Worm (Caenorhabditis elegans) whole organism, L1 larva: Measurements from ENCODE around the gene ZK1098.12.
A peak's percentile ranks its signal among the peaks of the same experiment; 100 is the strongest.

ENCODE experiments used
- C04F5.9 ChIP-seq: sonication (generic microtip); optimal IDR thresholded peaks from 2 replicates; lab custom pipeline; 2016; ENCODE audit warnings: missing genetic modification characterization, missing compliant biosample characterization
- C16A3.4 ChIP-seq: fragments of 150-350 bp; optimal IDR thresholded peaks from 2 replicates; lab custom pipeline; 2014; ENCODE audit warnings: missing biosample characterization, missing genetic modification characterization
- C34B4.2 ChIP-seq: sonication (generic microtip); optimal IDR thresholded peaks from 2 replicates; lab custom pipeline; 2017; ENCODE audit warnings: mild to moderate bottlenecking, missing genetic modification characterization, missing compliant biosample characterization
- F16B12.6 ChIP-seq: fragments of 150-350 bp; optimal IDR thresholded peaks from 2 replicates; lab custom pipeline; 2014; ENCODE audit warnings: missing biosample characterization, missing genetic modification characterization
- Y116A8C.19 ChIP-seq: sonication (generic microtip); optimal IDR thresholded peaks from 2 replicates; lab custom pipeline; 2016; ENCODE audit warnings: missing compliant biosample characterization, missing genetic modification characterization, borderline replicate concordance
- aha-1 ChIP-seq: fragments of 150-350 bp; optimal IDR thresholded peaks from 2 replicates; lab custom pipeline; 2014; ENCODE audit warnings: missing biosample characterization, missing genetic modification characterization
- ama-1 ChIP-seq: fragments of 150-350 bp; optimal IDR thresholded peaks from 2 replicates; lab custom pipeline; 2014
- ceh-63 ChIP-seq: fragments of 200-800 bp; sonication (Bioruptor generic); optimal IDR thresholded peaks from 2 replicates; lab custom pipeline; 2018; ENCODE audit warnings: mild to moderate bottlenecking, missing genetic modification characterization, missing compliant biosample characterization
- ceh-8 ChIP-seq: fragments of 200-800 bp; sonication (Bioruptor generic); optimal IDR thresholded peaks from 2 replicates; lab custom pipeline; 2018; ENCODE audit warnings: mild to moderate bottlenecking, missing genetic modification characterization, moderate library complexity, missing compliant biosample characterization
- ceh-90 ChIP-seq: sonication (generic microtip); optimal IDR thresholded peaks from 2 replicates; lab custom pipeline; 2016; ENCODE audit warnings: missing genetic modification characterization, missing compliant biosample characterization
- ces-1 ChIP-seq: fragments of 150-350 bp; optimal IDR thresholded peaks from 2 replicates; lab custom pipeline; 2014; ENCODE audit warnings: missing biosample characterization, missing genetic modification reagents, missing genetic modification characterization
- dpl-1 ChIP-seq, 3 experiments: fragments of 150-350 bp in 2 of 3; sonication (generic microtip) in 1 of 3; optimal IDR thresholded peaks; 2 replicates each; lab custom pipeline; 2014 to 2017; ENCODE audit warnings: missing biosample characterization in 3 of 3, missing genetic modification characterization in 3 of 3, missing genetic modification reagents in 3 of 3
- dsc-1 ChIP-seq: sonication (generic microtip); optimal IDR thresholded peaks from 2 replicates; lab custom pipeline; 2016; ENCODE audit warnings: mild to moderate bottlenecking, missing genetic modification characterization, missing compliant biosample characterization
- efl-1 ChIP-seq, 4 experiments: fragments of 150-350 bp; optimal IDR thresholded peaks in 3 of 4; peaks in 1 of 4; 1 replicate in 1 of 4; 2 replicates in 3 of 4; lab custom pipeline; 2014; ENCODE audit warnings: missing biosample characterization in 2 of 4, missing genetic modification characterization in 2 of 4, missing genetic modification reagents in 2 of 4
- efl-3 ChIP-seq: fragments of 200-800 bp; sonication (Bioruptor generic); optimal IDR thresholded peaks from 2 replicates; lab custom pipeline; 2018; ENCODE audit warnings: mild to moderate bottlenecking, missing genetic modification characterization, missing compliant biosample characterization
- egl-13 ChIP-seq: sonication (generic microtip); optimal IDR thresholded peaks from 2 replicates; lab custom pipeline; 2016; ENCODE audit warnings: missing genotype, missing genetic modification reagents, missing genetic modification characterization, missing compliant biosample characterization
- egl-27 ChIP-seq, 2 experiments: fragments of 150-350 bp in 1 of 2; sonication (generic microtip); optimal IDR thresholded peaks; 3 replicates each; lab custom pipeline; 2017 to 2018; ENCODE audit warnings: missing biosample characterization in 2 of 2, missing genetic modification characterization in 2 of 2, missing genetic modification reagents in 2 of 2
- elt-3 ChIP-seq, 6 experiments: fragments of 150-350 bp in 1 of 6; sonication (generic microtip); optimal IDR thresholded peaks; 2 replicates each; lab custom pipeline; 2017 to 2018; ENCODE audit warnings: missing biosample characterization in 6 of 6, missing genetic modification characterization in 6 of 6, inconsistent platforms in 1 of 6
- fkh-8 ChIP-seq: sonication (generic microtip); optimal IDR thresholded peaks from 2 replicates; lab custom pipeline; 2016; ENCODE audit warnings: mild to moderate bottlenecking, missing genetic modification characterization, missing compliant biosample characterization
- fos-1 ChIP-seq: fragments of 150-350 bp; optimal IDR thresholded peaks from 2 replicates; lab custom pipeline; 2014; ENCODE audit warnings: missing biosample characterization, missing genetic modification characterization
- grh-1 ChIP-seq: fragments of 200-800 bp; sonication (Bioruptor generic); IDR thresholded peaks from 2 replicates; pipeline ENCODE4 v1.3.6; 2022; ENCODE audit warnings: missing genetic modification reagents, missing genetic modification characterization, missing compliant biosample characterization
- hlh-17 ChIP-seq: fragments of 200-800 bp; sonication (Bioruptor generic); optimal IDR thresholded peaks from 2 replicates; lab custom pipeline; 2018; ENCODE audit warnings: missing genetic modification characterization, mild to moderate bottlenecking, missing compliant biosample characterization, moderate library complexity, borderline replicate concordance
- hlh-4 ChIP-seq: sonication (generic microtip); optimal IDR thresholded peaks from 2 replicates; lab custom pipeline; 2016; ENCODE audit warnings: mild to moderate bottlenecking, missing genetic modification characterization, missing compliant biosample characterization
- lin-14 ChIP-seq: fragments of 200-800 bp; sonication (Bioruptor generic); optimal IDR thresholded peaks from 2 replicates; lab custom pipeline; 2018; ENCODE audit warnings: mild to moderate bottlenecking, missing genetic modification characterization, moderate library complexity, missing compliant biosample characterization
- lin-15B ChIP-seq: fragments of 150-350 bp; sonication (generic microtip); optimal IDR thresholded peaks from 3 replicates; lab custom pipeline; 2014; ENCODE audit warnings: missing biosample characterization, missing genetic modification characterization
- lin-35 ChIP-seq, 2 experiments: fragments of 150-350 bp; optimal IDR thresholded peaks; 2 replicates each; lab custom pipeline; 2014; ENCODE audit warnings: missing biosample characterization in 2 of 2, missing genetic modification characterization in 2 of 2, missing genetic modification reagents in 2 of 2
- lir-3 ChIP-seq: sonication (generic microtip); optimal IDR thresholded peaks from 2 replicates; lab custom pipeline; 2016; ENCODE audit warnings: mild to moderate bottlenecking, missing genetic modification characterization, moderate library complexity, missing compliant biosample characterization; ENCODE audit not compliant: poor library complexity
- lsy-2 ChIP-seq, 2 experiments: fragments of 150-350 bp; optimal IDR thresholded peaks; 2 replicates each; lab custom pipeline; 2014; ENCODE audit warnings: missing biosample characterization in 2 of 2, missing genetic modification characterization in 2 of 2
- mdl-1 ChIP-seq, 2 experiments: fragments of 150-350 bp; optimal IDR thresholded peaks; 2 replicates each; lab custom pipeline; 2014 to 2017; ENCODE audit warnings: missing biosample characterization in 2 of 2, missing genetic modification characterization in 2 of 2, inconsistent platforms in 1 of 2
- mep-1 ChIP-seq: fragments of 150-350 bp; optimal IDR thresholded peaks from 2 replicates; lab custom pipeline; 2014; ENCODE audit warnings: missing biosample characterization, missing genetic modification characterization
- nhr-12 ChIP-seq: sonication (generic microtip); optimal IDR thresholded peaks from 2 replicates; lab custom pipeline; 2017; ENCODE audit warnings: missing biosample characterization, missing genetic modification characterization
- nhr-20 ChIP-seq: sonication (generic microtip); optimal IDR thresholded peaks from 2 replicates; lab custom pipeline; 2016; ENCODE audit warnings: mild to moderate bottlenecking, missing genetic modification characterization, missing compliant biosample characterization
- nhr-237 ChIP-seq: fragments of 150-350 bp; optimal IDR thresholded peaks from 2 replicates; lab custom pipeline; 2014; ENCODE audit warnings: missing biosample characterization, missing genetic modification characterization
- nhr-71 ChIP-seq: sonication (generic microtip); optimal IDR thresholded peaks from 2 replicates; lab custom pipeline; 2016; ENCODE audit warnings: mild to moderate bottlenecking, missing genetic modification characterization, moderate library complexity, missing compliant biosample characterization
- pax-3 ChIP-seq: fragments of 200-800 bp; sonication (Bioruptor generic); optimal IDR thresholded peaks from 2 replicates; lab custom pipeline; 2018; ENCODE audit warnings: mild to moderate bottlenecking, missing genetic modification characterization, moderate library complexity, missing compliant biosample characterization
- pqm-1 ChIP-seq: sonication (generic microtip); optimal IDR thresholded peaks from 3 replicates; lab custom pipeline; 2017; ENCODE audit warnings: missing biosample characterization, missing genetic modification characterization
- rnt-1 ChIP-seq: sonication (generic microtip); optimal IDR thresholded peaks from 2 replicates; lab custom pipeline; 2016; ENCODE audit warnings: mild to moderate bottlenecking, missing genetic modification characterization, moderate library complexity, missing compliant biosample characterization
- skn-1 ChIP-seq: fragments of 150-350 bp; optimal IDR thresholded peaks from 2 replicates; lab custom pipeline; 2014; ENCODE audit warnings: missing biosample characterization, missing genetic modification characterization
- snpc-4 ChIP-seq: fragments of 150-350 bp; optimal IDR thresholded peaks from 2 replicates; lab custom pipeline; 2014; ENCODE audit warnings: missing biosample characterization, missing genetic modification characterization
- snu-23 ChIP-seq: sonication (generic microtip); optimal IDR thresholded peaks from 2 replicates; lab custom pipeline; 2016; ENCODE audit warnings: missing genetic modification characterization, missing compliant biosample characterization
- sox-4 ChIP-seq: sonication (generic microtip); optimal IDR thresholded peaks from 2 replicates; lab custom pipeline; 2016; ENCODE audit warnings: missing genetic modification characterization, missing compliant biosample characterization
- sptf-1 ChIP-seq: fragments of 150-350 bp; optimal IDR thresholded peaks from 2 replicates; lab custom pipeline; 2014; ENCODE audit warnings: missing biosample characterization, missing genetic modification characterization
- tbx-2 ChIP-seq: sonication (generic microtip); optimal IDR thresholded peaks from 2 replicates; lab custom pipeline; 2016; ENCODE audit warnings: missing genetic modification characterization, missing compliant biosample characterization
- unc-62 ChIP-seq: fragments of 150-350 bp; optimal IDR thresholded peaks from 2 replicates; lab custom pipeline; 2014; ENCODE audit warnings: missing biosample characterization, missing genetic modification reagents, missing genetic modification characterization
- unc-98 ChIP-seq: fragments of 200-800 bp; sonication (Bioruptor generic); IDR thresholded peaks from 2 replicates; pipeline ENCODE4 v1.3.6; 2022; ENCODE audit warnings: missing genetic modification characterization, missing compliant biosample characterization
- xbp-1 ChIP-seq: sonication (generic microtip); optimal IDR thresholded peaks from 2 replicates; lab custom pipeline; 2016; ENCODE audit warnings: missing genetic modification characterization, missing compliant biosample characterization
- ztf-11 ChIP-seq, 2 experiments: sonication (generic microtip); optimal IDR thresholded peaks; 2 replicates each; lab custom pipeline; 2016 to 2017; ENCODE audit warnings: missing genetic modification characterization in 2 of 2, missing biosample characterization in 1 of 2, missing compliant biosample characterization in 1 of 2
- ztf-4 ChIP-seq: fragments of 150-350 bp; optimal IDR thresholded peaks from 2 replicates; lab custom pipeline; 2014; ENCODE audit warnings: missing biosample characterization, missing genetic modification characterization

The ZK1098.12 gene

DNA sequence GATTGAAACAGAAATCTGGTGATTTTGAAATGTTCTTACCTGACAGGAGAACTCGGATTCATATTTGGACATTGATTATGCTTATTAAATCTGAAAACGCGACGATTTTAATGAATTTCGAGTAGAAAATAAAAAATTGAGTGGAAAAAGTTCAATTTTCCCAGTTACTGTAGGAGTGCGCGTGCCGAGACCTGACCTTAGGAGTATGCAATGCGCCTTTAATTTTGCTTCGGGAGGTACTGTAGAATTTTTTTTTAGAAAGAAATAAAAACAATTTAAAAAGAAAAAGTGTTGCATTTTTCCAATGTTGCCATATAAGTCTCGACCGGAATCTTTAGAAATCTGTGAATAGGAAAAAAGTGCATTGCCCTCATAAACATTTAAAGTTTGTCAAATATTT, 21.1 kb downstream of the ZK1098.12 start, which contains the start of gene C48B4.11:
Gene C48B4.11, minus strand, starts transcription at position 143 of the 400 bp plus-strand sequence.
- no peak for TF ChIP-seq C34B4.2 (tag; lab: Kevin White, UChicago)
- TF ChIP-seq dsc-1 (tag; lab: Kevin White, UChicago) = no peak
- no peak for TF ChIP-seq C04F5.9
- TF ChIP-seq nhr-12 (tag; lab: Kevin White, UChicago) = no peak
- TF ChIP-seq fkh-8 = no peak
- TF ChIP-seq aha-1 = no peak
- TF ChIP-seq ama-1 (lab: Kevin White, UChicago) = no peak
- TF ChIP-seq skn-1 (tag; lab: Kevin White, UChicago) = no peak
- TF ChIP-seq nhr-20 (tag; lab: Kevin White, UChicago) = no peak
- TF ChIP-seq rnt-1 = no peak
- TF ChIP-seq egl-13 = no peak
- no peak for TF ChIP-seq Y116A8C.19
- TF ChIP-seq sox-4 (tag; lab: Kevin White, UChicago) = no peak
- TF ChIP-seq efl-3 (GFP tag; lab: Kevin White, UChicago) = no peak
- no peak for TF ChIP-seq C16A3.4 (tag; lab: Kevin White, UChicago)
- TF ChIP-seq xbp-1 (tag; lab: Kevin White, UChicago) = no peak
- TF ChIP-seq, all 84 proteins: peak for 0

ce11 chrIII:9568451-9568850, 23.5 kb downstream of the ZK1098.12 start, which contains the start of gene C48B4.13:
Gene C48B4.13 (plus strand): TSS chrIII:9568751.
- no peak for TF ChIP-seq mdl-1 (tag; optimal IDR thresholded peaks at IDR 0.05; lab: Kevin White, UChicago)
- TF ChIP-seq lir-3 (tag; lab: Kevin White, UChicago) = no peak
- no peak for TF ChIP-seq unc-98
- TF ChIP-seq fos-1 (tag; lab: Kevin White, UChicago) = no peak
- TF ChIP-seq nhr-237 (tag; lab: Kevin White, UChicago) = no peak
- TF ChIP-seq ces-1 = no peak
- TF ChIP-seq lsy-2 (tag; optimal IDR thresholded peaks at IDR 0.05; lab: Kevin White, UChicago) = no peak
- TF ChIP-seq ceh-63 (GFP tag; lab: Kevin White, UChicago) = no peak
- TF ChIP-seq sptf-1 = no peak
- TF ChIP-seq skn-1 (tag; lab: Kevin White, UChicago) = no peak
- no peak for TF ChIP-seq efl-3 (GFP tag; lab: Kevin White, UChicago)
- no peak for TF ChIP-seq ztf-11 (tag; optimal IDR thresholded peaks at IDR 0.05; lab: Kevin White, UChicago)
- no peak for TF ChIP-seq pax-3
- TF ChIP-seq ceh-90 = no peak
- no peak for TF ChIP-seq unc-62 (GFP tag; lab: Kevin White, UChicago)

DNA sequence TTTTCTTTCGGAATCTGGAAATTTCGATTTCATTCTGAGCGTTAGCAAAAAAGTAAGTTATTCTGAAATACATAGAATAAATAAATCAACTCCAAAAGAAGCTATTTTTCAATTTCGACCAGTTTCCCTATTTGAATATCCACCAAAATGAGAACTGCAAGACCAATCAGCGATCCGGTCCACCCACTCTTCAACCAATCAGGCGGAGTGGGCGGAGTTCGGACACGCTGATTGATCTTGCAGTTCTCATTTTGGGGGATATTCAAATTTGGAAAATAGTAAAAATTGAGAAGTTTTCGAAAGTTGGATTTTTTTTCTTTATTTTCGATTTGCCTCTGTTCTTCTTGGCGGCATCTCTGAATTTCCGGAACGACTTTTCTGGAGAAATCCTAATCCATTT, 25.9 kb downstream of the ZK1098.12 start:
- TF ChIP-seq xbp-1 (tag; lab: Kevin White, UChicago) = peak; percentile 78
- TF ChIP-seq fkh-8 = no peak
- no peak for TF ChIP-seq egl-13
- no peak for TF ChIP-seq ces-1
- TF ChIP-seq snu-23 (GFP tag; lab: Kevin White, UChicago) = no peak
- no peak for TF ChIP-seq Y116A8C.19
- TF ChIP-seq mep-1 (tag; lab: Kevin White, UChicago) = no peak
- peak; percentile 9 for TF ChIP-seq lin-15B (tag; lab: Kevin White, UChicago)
- TF ChIP-seq lin-14 (GFP tag; lab: Kevin White, UChicago) = no peak
- TF ChIP-seq sox-4 (tag; lab: Kevin White, UChicago) = no peak
- peak in 1 of 2 experiments; percentile 81 for TF ChIP-seq efl-1 (optimal IDR thresholded peaks at IDR 0.05; lab: Kevin White, UChicago)
- TF ChIP-seq efl-1 (GFP tag; optimal IDR thresholded peaks at IDR 0.05 in 1 of 2; lab: Kevin White, UChicago) = peak; percentile 84 to 98
- TF ChIP-seq F16B12.6 (tag; lab: Kevin White, UChicago) = no peak
- TF ChIP-seq unc-98 = no peak
- TF ChIP-seq elt-3 (tag; optimal IDR thresholded peaks at IDR 0.05; lab: Kevin White, UChicago) = no peak
- no peak for TF ChIP-seq C04F5.9
- TF ChIP-seq efl-3 (GFP tag; lab: Kevin White, UChicago) = no peak
- no peak for TF ChIP-seq grh-1 (GFP tag; lab: Robert Waterston, UW)
- TF ChIP-seq hlh-17 (GFP tag; lab: Kevin White, UChicago) = no peak
- no peak for TF ChIP-seq ztf-4
- TF ChIP-seq egl-27 (tag; optimal IDR thresholded peaks at IDR 0.05; lab: Kevin White, UChicago) = no peak
- peak; percentile 3 for TF ChIP-seq tbx-2 (tag; lab: Kevin White, UChicago)
- TF ChIP-seq dpl-1 (GFP tag; optimal IDR thresholded peaks at IDR 0.05; lab: Kevin White, UChicago) = peak; percentile 66 to 77 (median 75)
- TF ChIP-seq snpc-4 = no peak
- TF ChIP-seq pqm-1 = no peak
- peak; percentile 59 to 81 for TF ChIP-seq lin-35 (GFP tag; optimal IDR thresholded peaks at IDR 0.05; lab: Kevin White, UChicago)
- no peak for TF ChIP-seq hlh-4 (tag; lab: Kevin White, UChicago)
- TF ChIP-seq nhr-71 (tag; lab: Kevin White, UChicago) = no peak
- TF ChIP-seq dsc-1 (tag; lab: Kevin White, UChicago) = no peak
- no peak for TF ChIP-seq skn-1 (tag; lab: Kevin White, UChicago)
- no peak for TF ChIP-seq ceh-8
